Worm (Caenorhabditis elegans): ENCODE results near the gene str-198.

The str-198 gene

DNA sequence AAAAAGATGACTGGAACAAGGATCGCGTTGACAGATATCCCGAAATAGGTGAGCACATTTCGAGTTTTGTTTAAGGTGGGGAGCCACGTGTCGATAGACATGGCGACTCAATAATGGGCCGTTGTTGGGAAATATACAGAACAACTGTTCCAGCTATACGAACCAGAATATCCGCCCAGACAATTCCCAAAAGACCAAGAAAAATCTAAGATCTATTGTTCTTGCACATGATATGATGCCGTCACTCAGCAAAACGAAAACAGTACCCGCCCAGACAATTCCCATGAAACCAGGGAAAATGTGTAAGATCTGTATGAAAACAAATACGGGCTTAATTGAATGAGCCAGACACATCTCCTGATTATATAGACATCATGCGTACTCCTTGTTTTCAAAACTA lies 40.1 kb upstream of the str-198 start, which contains the start of gene str-231 (continued):
- TF ChIP-seq unc-130 (GFP tag; optimal IDR thresholded peaks at IDR 0.05) (no peak), Y95B8A.8 (GFP tag; IDR thresholded peaks at IDR 0.05) (no peak), attf-6 (GFP tag; IDR thresholded peaks at IDR 0.05) (no peak), chd-7 (tag; optimal IDR thresholded peaks at IDR 0.05) (no peak)

DNA sequence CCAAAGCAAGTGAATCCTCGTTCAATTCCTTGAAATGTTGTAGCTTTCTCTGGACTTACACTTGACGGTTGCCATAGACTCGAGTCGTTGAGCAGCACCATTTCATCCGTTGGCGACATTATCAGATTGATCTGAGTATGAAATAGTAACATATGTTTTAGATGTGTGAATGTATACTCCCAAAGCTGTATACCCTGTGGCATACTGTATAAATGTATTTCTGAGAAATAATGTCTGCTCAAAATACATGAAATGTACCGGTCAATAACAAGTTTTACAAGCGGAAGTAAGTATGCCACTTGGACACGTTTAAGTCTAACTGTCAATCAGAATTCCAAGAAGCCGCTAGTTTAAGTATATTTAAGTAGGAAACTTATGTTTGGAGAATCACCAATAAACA lies 38.0 kb upstream of the str-198 start, which contains the start of gene str-233:
str-233 (minus strand) TSS at position 101 of the 400 bp plus-strand sequence.
- TF ChIP-seq cebp-1 (GFP tag; IDR thresholded peaks at IDR 0.05) (no peak), cebp-1 (tag; optimal IDR thresholded peaks at IDR 0.05) (no peak), atf-7 (tag; optimal IDR thresholded peaks at IDR 0.05) (no peak), nhr-80 (tag; optimal IDR thresholded peaks at IDR 0.05) (no peak), Y79H2A.3 (GFP tag; conservative IDR thresholded peaks at IDR 0.05) (no peak), tlf-1 (GFP tag; optimal IDR thresholded peaks at IDR 0.05) (no peak), xnd-1 (tag; optimal IDR thresholded peaks at IDR 0.05) (no peak), hmg-20 (GFP tag; IDR thresholded peaks at IDR 0.05) (no peak), lin-54 (GFP tag; optimal IDR thresholded peaks at IDR 0.05) (no peak), snpc-1.1 (tag; optimal IDR thresholded peaks at IDR 0.05; ENCODE audit: insufficient read depth) (no peak)

DNA sequence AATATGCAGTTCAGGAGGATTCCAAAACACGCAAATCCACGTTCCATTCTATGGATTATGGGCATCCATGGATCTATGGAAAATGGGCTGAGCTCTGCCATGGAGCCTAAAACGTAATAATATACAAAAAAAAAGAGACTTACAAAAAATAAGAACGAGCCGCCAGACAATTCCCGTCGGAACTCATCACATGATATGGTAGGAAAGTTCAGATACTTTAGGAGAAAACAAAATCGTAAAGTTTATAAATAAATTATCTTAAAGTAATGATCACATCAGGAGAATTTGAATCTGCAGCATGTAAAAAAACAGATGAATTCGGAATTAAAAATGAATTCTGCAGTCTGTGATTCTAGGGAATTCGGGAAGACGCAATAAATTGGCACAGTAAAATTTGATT lies 32.0 kb upstream of the str-198 start, which contains the start of gene str-232:
str-232 (minus strand) TSS at position 101 of the 400 bp plus-strand sequence.
- no peak for TF ChIP-seq F39B2.1 (GFP tag; IDR thresholded peaks at IDR 0.05)
- TF ChIP-seq ztf-22 (GFP tag; optimal IDR thresholded peaks at IDR 0.05) = no peak
- TF ChIP-seq attf-6 (GFP tag; IDR thresholded peaks at IDR 0.05) = no peak
- TF ChIP-seq B0261.1 (tag; optimal IDR thresholded peaks at IDR 0.05) = no peak
- TF ChIP-seq ceh-27 (GFP tag; optimal IDR thresholded peaks at IDR 0.05) = no peak

DNA sequence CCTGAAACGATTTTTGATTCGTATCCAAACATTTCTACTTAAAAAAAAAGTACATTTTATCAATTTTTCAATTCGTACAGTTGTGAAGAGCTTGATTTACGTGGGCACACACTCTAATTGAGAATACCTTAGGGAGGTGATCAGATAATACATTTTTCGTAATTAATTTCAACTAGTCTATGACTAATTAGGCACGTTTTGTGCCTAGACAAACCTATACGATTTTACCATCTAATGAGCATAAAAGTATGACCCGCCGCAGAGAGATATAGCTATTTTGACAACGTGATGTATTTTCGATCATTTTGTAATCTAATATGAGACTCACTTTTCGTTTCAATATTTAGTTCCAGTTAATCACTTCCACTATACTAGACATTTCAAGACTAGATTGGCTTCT lies 30.6 kb upstream of the str-198 start:
- TF ChIP-seq B0336.3 (GFP tag; IDR thresholded peaks at IDR 0.05) (no peak), ceh-58 (GFP tag; IDR thresholded peaks at IDR 0.05) (no peak), athp-1 (tag; optimal IDR thresholded peaks at IDR 0.05) (no peak), ceh-27 (GFP tag; optimal IDR thresholded peaks at IDR 0.05) (no peak), ama-1 (optimal IDR thresholded peaks at IDR 0.05) (no peak), ama-1 (GFP tag; optimal IDR thresholded peaks at IDR 0.05) (no peak), Y79H2A.3 (GFP tag; conservative IDR thresholded peaks at IDR 0.05) (no peak), F57C9.4 (tag; optimal IDR thresholded peaks at IDR 0.05) (no peak), bed-2 (GFP tag; IDR thresholded peaks at IDR 0.05) (no peak), ZK185.1 (tag; optimal IDR thresholded peaks at IDR 0.05; ENCODE audit: poor library complexity, severe bottlenecking) (no peak), B0035.1 (tag; optimal IDR thresholded peaks at IDR 0.05) (no peak), F37B4.10 (GFP tag; IDR thresholded peaks at IDR 0.05) (no peak), snpc-1.1 (tag; optimal IDR thresholded peaks at IDR 0.05; ENCODE audit: insufficient read depth) (no peak), lsl-1 (GFP tag; optimal IDR thresholded peaks at IDR 0.05) (no peak), rpc-1 (optimal IDR thresholded peaks at IDR 0.05) (no peak), rpc-1 (tag; optimal IDR thresholded peaks at IDR 0.05) (no peak), madf-3 (GFP tag; IDR thresholded peaks at IDR 0.05) (no peak), ceh-40 (GFP tag; IDR thresholded peaks at IDR 0.05) (no peak)

DNA sequence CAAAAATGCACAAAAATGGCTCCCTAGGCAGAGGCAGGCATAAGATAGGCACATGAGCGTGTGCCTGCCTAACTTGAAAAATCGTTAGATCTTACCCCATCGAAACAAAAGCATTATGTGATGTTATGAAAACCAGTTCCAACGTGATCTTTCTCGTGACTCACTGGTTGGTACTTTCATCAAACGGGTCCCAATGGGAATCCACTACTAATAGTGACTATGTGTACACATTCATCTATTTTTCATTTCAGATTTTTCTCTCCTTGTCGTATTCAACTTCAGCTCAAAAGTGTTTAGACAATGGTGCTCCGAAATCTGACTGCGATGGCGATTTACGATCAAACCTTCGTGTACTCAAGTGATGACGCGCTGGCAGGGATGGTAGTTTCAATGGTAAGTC lies 29.9 kb upstream of the str-198 start, which contains the start of gene srx-43:
srx-43 (plus strand) TSS at position 301 of the 400 bp plus-strand sequence.
- TF ChIP-seq B0035.1 (tag; optimal IDR thresholded peaks at IDR 0.05) (no peak), bed-1 (GFP tag; IDR thresholded peaks at IDR 0.05) (no peak)

All from whole organism, young adult.